Fruit fly (Drosophila melanogaster) whole organism, embryonic: ENCODE data around the gene PCNA2.

Source experiments
- Awh ChIP-seq: fragments of 200-800 bp; sonication (Bioruptor generic); IDR thresholded peaks from 2 replicates; pipeline ENCODE4, ENCODE4 v1.3.6; 2022; ENCODE audit warnings: missing biosample characterization, missing genetic modification characterization
- B-H2 ChIP-seq: fragments of 200-800 bp; sonication (Bioruptor generic); optimal IDR thresholded peaks from 2 replicates; lab custom pipeline; 2018; ENCODE audit warnings: missing biosample characterization, mild to moderate bottlenecking, missing genetic modification characterization
- CG10462 ChIP-seq: fragments of 200-800 bp; sonication (Bioruptor generic); optimal IDR thresholded peaks from 2 replicates; lab custom pipeline; 2016; ENCODE audit warnings: missing biosample characterization, missing genetic modification characterization
- CG10565 ChIP-seq: fragments of 200-800 bp; sonication (Bioruptor generic); optimal IDR thresholded peaks from 3 replicates; lab custom pipeline; 2016; ENCODE audit warnings: missing biosample characterization, mild to moderate bottlenecking, missing genetic modification characterization
- CG12104 ChIP-seq: fragments of 200-800 bp; sonication (Bioruptor generic); optimal IDR thresholded peaks from 3 replicates; lab custom pipeline; 2016; ENCODE audit warnings: missing biosample characterization, missing genetic modification characterization
- CG13287 ChIP-seq: fragments of 200-800 bp; sonication (Bioruptor generic); IDR thresholded peaks from 2 replicates; pipeline ENCODE4 v1.3.6; 2022; ENCODE audit warnings: missing biosample characterization, missing genetic modification characterization; ENCODE audit not compliant: partially characterized antibody
- CG13894 ChIP-seq: fragments of 200-800 bp; sonication (Bioruptor generic); optimal IDR thresholded peaks from 3 replicates; lab custom pipeline; 2018; ENCODE audit warnings: missing biosample characterization, mild to moderate bottlenecking, missing genetic modification characterization, moderate library complexity
- CG15269 ChIP-seq: fragments of 200-800 bp; sonication (Bioruptor generic); optimal IDR thresholded peaks from 2 replicates; lab custom pipeline; 2018; ENCODE audit warnings: missing biosample characterization, mild to moderate bottlenecking, missing genetic modification characterization, moderate library complexity
- CG18476 ChIP-seq: fragments of 200-800 bp; sonication (Bioruptor generic); optimal IDR thresholded peaks from 2 replicates; lab custom pipeline; 2016; ENCODE audit warnings: missing biosample characterization, mild to moderate bottlenecking, missing genetic modification characterization
- CG18619 ChIP-seq: fragments of 200-800 bp; sonication (Bioruptor generic); optimal IDR thresholded peaks from 3 replicates; lab custom pipeline; 2017; ENCODE audit warnings: missing biosample characterization, mild to moderate bottlenecking, missing genetic modification characterization
- CG2120 ChIP-seq: fragments of 200-800 bp; sonication (Bioruptor generic); optimal IDR thresholded peaks from 3 replicates; lab custom pipeline; 2016; ENCODE audit warnings: missing biosample characterization, missing genetic modification characterization
- CG31365 ChIP-seq: fragments of 200-800 bp; sonication (Bioruptor generic); optimal IDR thresholded peaks from 2 replicates; lab custom pipeline; 2018; ENCODE audit warnings: missing biosample characterization, mild to moderate bottlenecking, missing genetic modification characterization
- CG4360 ChIP-seq: fragments of 200-800 bp; sonication (Bioruptor generic); IDR thresholded peaks from 2 replicates; pipeline ENCODE4 v1.3.6; 2022; ENCODE audit warnings: missing biosample characterization, missing genetic modification characterization
- CG5953 ChIP-seq: fragments of 200-800 bp; sonication (Bioruptor generic); IDR thresholded peaks from 2 replicates; pipeline ENCODE4 v1.3.6; 2022; ENCODE audit warnings: missing biosample characterization, missing genetic modification characterization
- CG6254 ChIP-seq: fragments of 200-800 bp; sonication (Bioruptor generic); optimal IDR thresholded peaks from 3 replicates; lab custom pipeline; 2017; ENCODE audit warnings: mild to moderate bottlenecking, missing biosample characterization, missing genetic modification reagents, missing genetic modification characterization
- CG6654 ChIP-seq: fragments of 200-800 bp; sonication (Bioruptor generic); optimal IDR thresholded peaks from 2 replicates; lab custom pipeline; 2017; ENCODE audit warnings: missing biosample characterization, mild to moderate bottlenecking, missing genetic modification characterization
- CG6765 ChIP-seq: fragments of 200-800 bp; sonication (Bioruptor generic); optimal IDR thresholded peaks from 3 replicates; lab custom pipeline; 2017; ENCODE audit warnings: missing biosample characterization, mild to moderate bottlenecking, missing genetic modification characterization
- CG6854 ChIP-seq: fragments of 200-800 bp; sonication (Bioruptor generic); optimal IDR thresholded peaks from 3 replicates; lab custom pipeline; 2017; ENCODE audit warnings: missing biosample characterization, mild to moderate bottlenecking, missing genetic modification characterization
- CG8359 ChIP-seq: fragments of 200-800 bp; sonication (Bioruptor generic); optimal IDR thresholded peaks from 2 replicates; lab custom pipeline; 2017; ENCODE audit warnings: missing biosample characterization, mild to moderate bottlenecking, missing genetic modification characterization, borderline replicate concordance
- CG8944 ChIP-seq: fragments of 200-800 bp; sonication (Bioruptor generic); optimal IDR thresholded peaks from 3 replicates; lab custom pipeline; 2016; ENCODE audit warnings: missing biosample characterization, missing genetic modification characterization
- CG9876 ChIP-seq: fragments of 200-800 bp; sonication (Bioruptor generic); optimal IDR thresholded peaks from 2 replicates; lab custom pipeline; 2016; ENCODE audit warnings: missing biosample characterization, missing genetic modification characterization
- CkIIα-i1 ChIP-seq: fragments of 200-800 bp; sonication (Bioruptor generic); IDR thresholded peaks from 2 replicates; pipeline ENCODE4 v1.3.6; 2022; ENCODE audit warnings: missing biosample characterization, missing genetic modification characterization
- CrebB ChIP-seq: fragments of 200-800 bp; sonication (Bioruptor generic); optimal IDR thresholded peaks from 3 replicates; lab custom pipeline; 2018; ENCODE audit warnings: missing biosample characterization, mild to moderate bottlenecking, missing genetic modification characterization
- Ets97D ChIP-seq: fragments of 200-800 bp; sonication (Bioruptor generic); optimal IDR thresholded peaks from 3 replicates; lab custom pipeline; 2016; ENCODE audit warnings: missing biosample characterization, missing genetic modification characterization
- Hsf ChIP-seq: fragments of 200-800 bp; sonication (Bioruptor generic); optimal IDR thresholded peaks from 3 replicates; lab custom pipeline; 2016; ENCODE audit warnings: missing biosample characterization, missing genetic modification characterization
- Lim3 ChIP-seq: fragments of 200-800 bp; sonication (Bioruptor generic); IDR thresholded peaks from 2 replicates; pipeline ENCODE4 v1.3.6; 2022; ENCODE audit warnings: missing biosample characterization, missing genetic modification characterization
- Oli ChIP-seq: fragments of 200-800 bp; sonication (Bioruptor generic); optimal IDR thresholded peaks from 2 replicates; lab custom pipeline; 2018; ENCODE audit warnings: missing biosample characterization, mild to moderate bottlenecking, missing genetic modification characterization, moderate library complexity
- Ptx1 ChIP-seq: fragments of 200-800 bp; sonication (Bioruptor generic); IDR thresholded peaks from 2 replicates; pipeline ENCODE4 v1.3.6; 2022; ENCODE audit warnings: missing biosample characterization, missing genetic modification characterization
- Scr ChIP-seq: fragments of 200-800 bp; sonication (Bioruptor generic); IDR thresholded peaks from 2 replicates; pipeline ENCODE4 v1.3.6; 2022; ENCODE audit warnings: missing biosample characterization, missing genetic modification characterization; ENCODE audit not compliant: partially characterized antibody
- Sox102F ChIP-seq: fragments of 200-800 bp; sonication (Bioruptor generic); optimal IDR thresholded peaks from 2 replicates; lab custom pipeline; 2018; ENCODE audit warnings: missing biosample characterization, mild to moderate bottlenecking, missing genetic modification characterization, moderate library complexity
- ase ChIP-seq: fragments of 200-800 bp; sonication (Bioruptor generic); IDR thresholded peaks from 3 replicates; pipeline ENCODE4 v1.3.6; 2022; ENCODE audit warnings: missing biosample characterization, missing genetic modification characterization
- az2 ChIP-seq: fragments of 200-800 bp; sonication (Bioruptor generic); optimal IDR thresholded peaks from 3 replicates; lab custom pipeline; 2016; ENCODE audit warnings: missing biosample characterization, missing genetic modification characterization
- ci ChIP-seq: fragments of 200-800 bp; sonication (Bioruptor generic); IDR thresholded peaks from 3 replicates; pipeline ENCODE4 v1.3.6; 2022; ENCODE audit warnings: missing biosample characterization, missing genetic modification characterization
- dimm ChIP-seq: fragments of 200-800 bp; sonication (Bioruptor generic); IDR thresholded peaks from 2 replicates; pipeline ENCODE4 v1.3.6; 2022; ENCODE audit warnings: missing biosample characterization, missing genetic modification characterization
- ems ChIP-seq: fragments of 200-800 bp; sonication (Bioruptor generic); optimal IDR thresholded peaks from 3 replicates; lab custom pipeline; 2016; ENCODE audit warnings: missing biosample characterization, missing genetic modification characterization
- esg ChIP-seq: fragments of 200-800 bp; sonication (Bioruptor generic); conservative IDR thresholded peaks from 2 replicates; pipeline ENCODE4 v1.3.6; 2022; ENCODE audit warnings: missing biosample characterization, missing genetic modification characterization
- exex ChIP-seq: fragments of 200-800 bp; sonication (Bioruptor generic); optimal IDR thresholded peaks from 4 replicates; lab custom pipeline; 2018; ENCODE audit warnings: missing biosample characterization, mild to moderate bottlenecking, missing genetic modification characterization, moderate library complexity
- h ChIP-seq: fragments of >200 bp; optimal IDR thresholded peaks from 2 replicates; lab custom pipeline; 2017
- lilli ChIP-seq: fragments of 200-800 bp; sonication (Bioruptor generic); optimal IDR thresholded peaks from 3 replicates; lab custom pipeline; 2016; ENCODE audit warnings: missing biosample characterization, missing genetic modification characterization
- peb ChIP-seq: fragments of 200-800 bp; sonication (Bioruptor generic); IDR thresholded peaks from 2 replicates; pipeline ENCODE4 v1.3.6; 2022; ENCODE audit warnings: missing biosample characterization, missing genetic modification characterization
- phol ChIP-seq: fragments of 200-800 bp; sonication (Bioruptor generic); optimal IDR thresholded peaks from 3 replicates; lab custom pipeline; 2018; ENCODE audit warnings: missing biosample characterization, mild to moderate bottlenecking, missing genetic modification characterization, moderate library complexity
- pnt ChIP-seq: fragments of 200-800 bp; sonication (Bioruptor generic); optimal IDR thresholded peaks from 3 replicates; lab custom pipeline; 2016; ENCODE audit warnings: missing biosample characterization, missing genetic modification characterization
- salm ChIP-seq: fragments of 200-800 bp; sonication (Bioruptor generic); optimal IDR thresholded peaks from 2 replicates; lab custom pipeline; 2018; ENCODE audit warnings: missing biosample characterization, mild to moderate bottlenecking, missing genetic modification characterization
- sens-2 ChIP-seq: fragments of 200-800 bp; sonication (Bioruptor generic); IDR thresholded peaks from 2 replicates; pipeline ENCODE4 v1.3.6; 2022; ENCODE audit warnings: missing biosample characterization, missing genetic modification characterization
- shn ChIP-seq: fragments of 200-800 bp; sonication (Bioruptor generic); optimal IDR thresholded peaks from 3 replicates; lab custom pipeline; 2016; ENCODE audit warnings: missing biosample characterization, missing genetic modification characterization
- sisA ChIP-seq: fragments of 200-800 bp; sonication (Bioruptor generic); IDR thresholded peaks from 2 replicates; pipeline ENCODE4 v1.3.6; 2022; ENCODE audit warnings: missing biosample characterization, missing genetic modification characterization
- slou ChIP-seq: fragments of 200-800 bp; sonication (Bioruptor generic); optimal IDR thresholded peaks from 3 replicates; lab custom pipeline; 2016; ENCODE audit warnings: missing biosample characterization, missing genetic modification characterization
- vfl ChIP-seq: fragments of 200-800 bp; sonication (Bioruptor generic); optimal IDR thresholded peaks from 2 replicates; lab custom pipeline; 2016; ENCODE audit warnings: missing biosample characterization, missing genetic modification characterization
- zen2 ChIP-seq: fragments of 200-800 bp; sonication (Bioruptor generic); IDR thresholded peaks from 3 replicates; pipeline ENCODE4 v1.3.6; 2022; ENCODE audit warnings: missing biosample characterization, missing genetic modification characterization; ENCODE audit not compliant: partially characterized antibody

The PCNA2 gene

DNA sequence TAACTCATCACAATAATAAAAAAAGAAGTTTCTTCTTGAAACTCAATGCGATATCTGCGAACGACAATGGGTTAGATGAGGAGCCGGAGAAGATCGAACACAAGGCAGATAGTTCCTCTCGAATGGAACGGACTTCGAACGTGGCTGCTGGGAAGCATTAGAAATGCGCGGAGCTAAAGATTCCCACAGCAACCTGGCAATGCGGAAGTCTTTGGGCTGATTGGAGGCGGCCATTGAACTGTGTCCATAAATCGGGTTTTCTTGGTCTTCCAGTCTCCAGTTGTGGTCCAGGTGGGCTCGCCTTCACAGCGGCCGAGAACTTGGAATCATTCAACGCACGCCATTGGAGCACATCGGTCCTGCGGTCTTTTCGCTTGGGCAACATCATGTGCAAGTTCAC lies 43.5 kb downstream of the PCNA2 start, which contains the start of gene CG13081 (continued):
- TF ChIP-seq Hsf (GFP tag; lab: Kevin White, UChicago): no peak
- no peak for TF ChIP-seq CG2120
- TF ChIP-seq CG5953 (GFP tag; lab: Robert Waterston, UW): no peak
- no peak for TF ChIP-seq az2 (GFP tag; lab: Kevin White, UChicago)
- TF ChIP-seq CG9876 (GFP tag; lab: Kevin White, UChicago): no peak
- TF ChIP-seq lilli: no peak

DNA sequence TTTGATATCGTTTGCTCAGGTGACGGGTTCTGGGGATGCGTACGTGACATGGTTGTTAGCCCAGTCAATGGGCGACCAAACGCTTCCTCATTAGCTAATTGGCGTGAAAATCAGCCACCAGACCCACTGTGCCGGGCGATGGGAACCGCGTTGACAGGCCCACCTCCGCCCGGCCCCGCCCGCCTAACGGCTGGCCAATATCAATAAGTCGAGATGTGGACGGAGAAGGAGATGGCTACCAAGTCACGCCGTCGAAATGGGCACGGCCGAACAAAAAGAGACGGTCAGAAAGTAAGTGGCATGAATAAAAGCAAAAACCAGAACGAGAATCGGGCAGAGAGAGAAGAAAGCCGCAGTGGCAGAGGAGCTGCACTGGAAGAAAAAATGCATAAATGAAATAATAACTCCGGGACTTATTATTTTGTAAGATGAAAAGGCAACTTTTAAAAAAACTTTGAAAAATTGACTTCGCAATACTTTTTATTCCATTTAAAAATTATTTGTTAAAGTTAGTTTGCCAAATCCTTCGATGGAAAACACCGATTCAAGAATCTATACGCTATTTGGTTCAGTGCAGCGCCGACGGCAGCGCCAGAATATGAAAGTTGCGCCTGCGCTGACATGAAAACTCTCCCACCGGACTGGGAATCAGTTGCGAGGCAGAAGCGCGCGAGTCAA lies 45.9 kb downstream of the PCNA2 start, which contains the start of gene CG13082:
Gene CG13082 (plus strand): TSS at position 647 of the 678 bp plus-strand sequence.
- peak; percentile 27; the same call in 1 of the 2 replicates for TF ChIP-seq Awh
- no peak for TF ChIP-seq Lim3 (GFP tag; lab: Robert Waterston, UW)
- TF ChIP-seq CG6254 (GFP tag; lab: Kevin White, UChicago): peak; percentile 76
- TF ChIP-seq h: no peak
- no peak for TF ChIP-seq B-H2
- TF ChIP-seq zen2: no peak
- TF ChIP-seq CG8944 (GFP tag; lab: Kevin White, UChicago): peak; percentile 27
- TF ChIP-seq esg (GFP tag; lab: Robert Waterston, UW): no peak
- TF ChIP-seq CrebB (tag; lab: Kevin White, UChicago): no peak
- peak; percentile 5 for TF ChIP-seq pnt (GFP tag; lab: Kevin White, UChicago)
- no peak for TF ChIP-seq CG15269
- TF ChIP-seq CG18619 (GFP tag; lab: Kevin White, UChicago): no peak
- TF ChIP-seq vfl (GFP tag; lab: Kevin White, UChicago): no peak
- TF ChIP-seq sens-2 (GFP tag; lab: Robert Waterston, UW): no peak
- TF ChIP-seq Oli (tag; lab: Kevin White, UChicago): peak; percentile 50
- TF ChIP-seq peb (GFP tag; lab: Robert Waterston, UW): 0 out of 2 replicates have a peak, but pooled peaks have one; percentile 38
- no peak for TF ChIP-seq shn
- no peak for TF ChIP-seq CG31365 (tag; lab: Kevin White, UChicago)
- TF ChIP-seq CG13894: no peak
- peak; percentile 14 for TF ChIP-seq CG10462 (GFP tag; lab: Kevin White, UChicago)
- TF ChIP-seq Scr (GFP tag; lab: Robert Waterston, UW): no peak
- no peak for TF ChIP-seq Ets97D (GFP tag; lab: Kevin White, UChicago)
- TF ChIP-seq Sox102F: peak; percentile 42
- no peak for TF ChIP-seq dimm (GFP tag; lab: Robert Waterston, UW)
- TF ChIP-seq ems (GFP tag; lab: Kevin White, UChicago): no peak
- no peak for TF ChIP-seq CG18476
- TF ChIP-seq salm (tag; lab: Kevin White, UChicago): no peak
- TF ChIP-seq CG10565 (GFP tag; lab: Kevin White, UChicago): no peak
- TF ChIP-seq CG8359 (GFP tag; lab: Kevin White, UChicago): peak; percentile 62
- no peak for TF ChIP-seq CG4360 (GFP tag; lab: Robert Waterston, UW)
- TF ChIP-seq ci (GFP tag; lab: Robert Waterston, UW): peak; percentile 54; the same call in 2 of the 3 replicates
- no peak for TF ChIP-seq exex
- no peak for TF ChIP-seq CG13287 (GFP tag; lab: Robert Waterston, UW)
- TF ChIP-seq CkIIα-i1: no peak
- peak; percentile 42; the same call in 1 of the 2 replicates for TF ChIP-seq sisA
- no peak for TF ChIP-seq CG6765 (GFP tag; lab: Kevin White, UChicago)
- no peak for TF ChIP-seq ase (GFP tag; lab: Robert Waterston, UW)
- no peak for TF ChIP-seq slou (GFP tag; lab: Kevin White, UChicago)
- peak; percentile 33 for TF ChIP-seq CG6654
- TF ChIP-seq CG12104 (GFP tag; lab: Kevin White, UChicago): no peak
- no peak; the same call in 1 of the 2 replicates for TF ChIP-seq Ptx1 (GFP tag; lab: Robert Waterston, UW)
- TF ChIP-seq CG9876 (GFP tag; lab: Kevin White, UChicago): no peak
- peak; percentile 74 for TF ChIP-seq phol
- no peak for TF ChIP-seq CG6854 (GFP tag; lab: Kevin White, UChicago)
